Worm (Caenorhabditis elegans) whole organism, late embryonic: Measurements from ENCODE around the gene cul-5.

Experiments
- C08G9.2 ChIP-seq: sonication (generic microtip); optimal IDR thresholded peaks from 2 replicates; lab custom pipeline; 2016; ENCODE audit warnings: mild to moderate bottlenecking, missing genetic modification characterization, moderate library complexity, missing compliant biosample characterization
- C38D4.7 ChIP-seq: fragments of 200-800 bp; sonication (Bioruptor generic); optimal IDR thresholded peaks from 2 replicates; lab custom pipeline; 2018; ENCODE audit warnings: mild to moderate bottlenecking, missing genetic modification characterization, moderate library complexity, missing compliant biosample characterization
- K09A11.1 ChIP-seq: sonication (generic microtip); optimal IDR thresholded peaks from 2 replicates; lab custom pipeline; 2017; ENCODE audit warnings: antibody characterized with exemption, mild to moderate bottlenecking, missing genetic modification characterization, missing compliant biosample characterization; ENCODE audit not compliant: insufficient read depth
- T23F11.4 ChIP-seq: fragments of 200-800 bp; sonication (Bioruptor generic); optimal IDR thresholded peaks from 2 replicates; lab custom pipeline; 2018; ENCODE audit warnings: mild to moderate bottlenecking, missing genetic modification characterization, missing compliant biosample characterization
- Y22D7AL.16 ChIP-seq: sonication (generic microtip); optimal IDR thresholded peaks from 2 replicates; lab custom pipeline; 2016; ENCODE audit warnings: missing genetic modification characterization, missing compliant biosample characterization
- ama-1 ChIP-seq: fragments of 150-350 bp; optimal IDR thresholded peaks from 2 replicates; lab custom pipeline; 2014
- ceh-19 ChIP-seq: fragments of 200-800 bp; sonication (Bioruptor generic); optimal IDR thresholded peaks from 2 replicates; lab custom pipeline; 2018; ENCODE audit warnings: mild to moderate bottlenecking, missing genetic modification characterization, missing compliant biosample characterization
- ceh-22 ChIP-seq: sonication (generic microtip); optimal IDR thresholded peaks from 2 replicates; lab custom pipeline; 2017; ENCODE audit warnings: missing biosample characterization, missing genetic modification characterization
- ceh-24 ChIP-seq: sonication (generic microtip); optimal IDR thresholded peaks from 2 replicates; lab custom pipeline; 2016; ENCODE audit warnings: mild to moderate bottlenecking, missing genetic modification characterization, missing compliant biosample characterization
- ceh-48 ChIP-seq: sonication (generic microtip); optimal IDR thresholded peaks from 2 replicates; lab custom pipeline; 2016; ENCODE audit warnings: missing genetic modification characterization, inconsistent platforms, missing compliant biosample characterization
- ceh-9 ChIP-seq: sonication (generic microtip); optimal IDR thresholded peaks from 2 replicates; lab custom pipeline; 2016; ENCODE audit warnings: mild to moderate bottlenecking, missing genetic modification characterization, inconsistent platforms, missing compliant biosample characterization
- che-1 ChIP-seq: sonication (generic microtip); optimal IDR thresholded peaks from 2 replicates; lab custom pipeline; 2016; ENCODE audit warnings: mild to moderate bottlenecking, missing genetic modification characterization, missing compliant biosample characterization
- dmd-4 ChIP-seq: sonication (generic microtip); optimal IDR thresholded peaks from 2 replicates; lab custom pipeline; 2016; ENCODE audit warnings: borderline replicate concordance, missing genetic modification characterization, missing compliant biosample characterization
- dve-1 ChIP-seq: sonication (generic microtip); optimal IDR thresholded peaks from 2 replicates; lab custom pipeline; 2017; ENCODE audit warnings: antibody characterized with exemption, mild to moderate bottlenecking, missing genetic modification characterization, missing compliant biosample characterization
- elt-2 ChIP-seq: sonication (generic microtip); optimal IDR thresholded peaks from 2 replicates; lab custom pipeline; 2016; ENCODE audit warnings: missing genetic modification reagents, missing genetic modification characterization, missing compliant biosample characterization
- elt-4 ChIP-seq: sonication (generic microtip); optimal IDR thresholded peaks from 2 replicates; lab custom pipeline; 2016; ENCODE audit warnings: missing genetic modification characterization, missing compliant biosample characterization
- eyg-1 ChIP-seq: sonication (generic microtip); optimal IDR thresholded peaks from 2 replicates; lab custom pipeline; 2016; ENCODE audit warnings: missing genotype, missing genetic modification characterization, missing compliant biosample characterization
- fax-1 ChIP-seq: sonication (generic microtip); optimal IDR thresholded peaks from 2 replicates; lab custom pipeline; 2016; ENCODE audit warnings: missing genotype, missing genetic modification characterization, missing compliant biosample characterization
- fkh-10 ChIP-seq: fragments of 150-350 bp; optimal IDR thresholded peaks from 2 replicates; lab custom pipeline; 2014; ENCODE audit warnings: missing biosample characterization, missing genetic modification reagents, missing genetic modification characterization
- hlh-13 ChIP-seq: fragments of 200-800 bp; sonication (Bioruptor generic); optimal IDR thresholded peaks from 2 replicates; lab custom pipeline; 2018; ENCODE audit warnings: mild to moderate bottlenecking, missing genetic modification characterization, missing compliant biosample characterization
- hlh-15 ChIP-seq: sonication (generic microtip); optimal IDR thresholded peaks from 2 replicates; lab custom pipeline; 2016; ENCODE audit warnings: missing genetic modification characterization, missing compliant biosample characterization
- hlh-30 ChIP-seq: sonication (generic microtip); optimal IDR thresholded peaks from 2 replicates; lab custom pipeline; 2017; ENCODE audit warnings: antibody characterized with exemption, missing genetic modification characterization, missing compliant biosample characterization; ENCODE audit not compliant: insufficient read depth
- hlh-6 ChIP-seq: sonication (generic microtip); optimal IDR thresholded peaks from 2 replicates; lab custom pipeline; 2016; ENCODE audit warnings: missing genotype, missing genetic modification characterization, missing compliant biosample characterization
- hlh-8 ChIP-seq: sonication (generic microtip); optimal IDR thresholded peaks from 2 replicates; lab custom pipeline; 2016; ENCODE audit warnings: missing genotype, missing genetic modification characterization, missing compliant biosample characterization
- lin-11 ChIP-seq: fragments of 200-800 bp; sonication (Bioruptor generic); optimal IDR thresholded peaks from 2 replicates; lab custom pipeline; 2018; ENCODE audit warnings: mild to moderate bottlenecking, missing genetic modification characterization, missing compliant biosample characterization
- madf-2 ChIP-seq: sonication (generic microtip); optimal IDR thresholded peaks from 2 replicates; lab custom pipeline; 2017; ENCODE audit warnings: missing genetic modification characterization, missing compliant biosample characterization
- nfya-1 ChIP-seq: sonication (generic microtip); optimal IDR thresholded peaks from 2 replicates; lab custom pipeline; 2017; ENCODE audit warnings: missing genetic modification characterization, mild to moderate bottlenecking, missing compliant biosample characterization, antibody characterized with exemption, moderate library complexity
- npax-4 ChIP-seq: sonication (generic microtip); optimal IDR thresholded peaks from 2 replicates; lab custom pipeline; 2016; ENCODE audit warnings: missing genetic modification characterization, missing compliant biosample characterization
- pag-3 ChIP-seq: sonication (generic microtip); optimal IDR thresholded peaks from 2 replicates; lab custom pipeline; 2016; ENCODE audit warnings: missing compliant biosample characterization, missing genetic modification characterization, borderline replicate concordance
- pax-1 ChIP-seq: fragments of 150-350 bp; optimal IDR thresholded peaks from 2 replicates; lab custom pipeline; 2014; ENCODE audit warnings: missing biosample characterization, missing genetic modification characterization
- pha-4 ChIP-seq: fragments of 150-350 bp; optimal IDR thresholded peaks from 2 replicates; lab custom pipeline; 2018; ENCODE audit warnings: missing biosample characterization, missing genetic modification reagents, missing genetic modification characterization
- pqm-1 ChIP-seq: sonication (generic microtip); optimal IDR thresholded peaks from 2 replicates; lab custom pipeline; 2016; ENCODE audit warnings: missing genetic modification characterization, missing compliant biosample characterization
- pros-1 ChIP-seq: fragments of 150-350 bp; optimal IDR thresholded peaks from 2 replicates; lab custom pipeline; 2014; ENCODE audit warnings: missing biosample characterization, missing genetic modification reagents, missing genetic modification characterization
- rnt-1 ChIP-seq: sonication (generic microtip); optimal IDR thresholded peaks from 2 replicates; lab custom pipeline; 2016; ENCODE audit warnings: missing genetic modification characterization, missing compliant biosample characterization
- sdc-2 ChIP-seq: sonication (generic microtip); optimal IDR thresholded peaks from 2 replicates; lab custom pipeline; 2016; ENCODE audit warnings: missing genotype, missing genetic modification characterization, missing compliant biosample characterization
- sox-4 ChIP-seq: sonication (generic microtip); optimal IDR thresholded peaks from 2 replicates; lab custom pipeline; 2017; ENCODE audit warnings: mild to moderate bottlenecking, missing genetic modification characterization, inconsistent platforms, missing compliant biosample characterization
- tbx-7 ChIP-seq: sonication (generic microtip); optimal IDR thresholded peaks from 2 replicates; lab custom pipeline; 2016; ENCODE audit warnings: missing genotype, missing genetic modification characterization, missing compliant biosample characterization
- unc-3 ChIP-seq, 2 experiments: fragments of 200-800 bp in 1 of 2; sonication (Bioruptor generic) in 1 of 2; sonication (generic microtip) in 1 of 2; conservative IDR thresholded peaks in 1 of 2; optimal IDR thresholded peaks in 1 of 2; 2 replicates each; pipeline versions ENCODE4 v1.3.6 to Lab custom; 2016 to 2022; ENCODE audit warnings: missing compliant biosample characterization in 2 of 2, missing genetic modification characterization in 2 of 2, missing genetic modification reagents in 1 of 2
- unc-55 ChIP-seq: sonication (generic microtip); optimal IDR thresholded peaks from 2 replicates; lab custom pipeline; 2017; ENCODE audit warnings: missing biosample characterization, missing genetic modification reagents, missing genetic modification characterization
- unc-86 ChIP-seq: sonication (generic microtip); optimal IDR thresholded peaks from 2 replicates; lab custom pipeline; 2016; ENCODE audit warnings: missing genetic modification characterization, missing compliant biosample characterization

The cul-5 gene

DNA sequence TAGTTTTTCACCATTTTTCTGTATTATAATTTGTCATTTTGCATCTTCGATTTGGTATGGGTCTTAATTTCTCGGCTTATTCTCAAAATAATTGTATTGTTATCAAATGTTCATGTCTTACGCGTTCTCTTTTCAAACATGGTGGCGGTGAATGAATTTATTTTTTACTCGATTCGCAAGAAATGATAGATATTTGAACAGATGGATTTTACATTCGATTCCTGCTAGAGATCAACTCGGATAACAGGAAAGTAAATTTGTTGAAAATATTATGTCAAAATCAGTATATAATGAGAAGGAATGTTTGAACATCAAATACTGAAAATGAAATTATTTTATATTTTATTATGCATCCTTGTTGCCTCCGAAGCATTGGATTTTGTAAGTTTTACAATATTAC, 3.6 kb downstream of the cul-5 start, which contains the start of gene ZK856.4:
Gene ZK856.4, plus strand, starts transcription at position 301 of the 400 bp plus-strand sequence.
- no peak for TF ChIP-seq T23F11.4 (GFP tag; lab: Kevin White, UChicago)
- no peak for TF ChIP-seq ceh-19 (GFP tag; lab: Kevin White, UChicago)
- TF ChIP-seq pag-3 (tag; lab: Kevin White, UChicago): no peak
- no peak for TF ChIP-seq ceh-48 (tag; lab: Kevin White, UChicago)
- TF ChIP-seq C08G9.2 (tag; lab: Kevin White, UChicago): no peak
- TF ChIP-seq unc-86: no peak
- TF ChIP-seq hlh-13 (GFP tag; lab: Kevin White, UChicago): no peak
- TF ChIP-seq Y22D7AL.16 (tag; lab: Kevin White, UChicago): no peak
- TF ChIP-seq dmd-4 (tag; lab: Kevin White, UChicago): no peak
- TF ChIP-seq ama-1 (lab: Kevin White, UChicago): no peak
- TF ChIP-seq unc-55 (GFP tag; lab: Kevin White, UChicago): no peak
- no peak for TF ChIP-seq sox-4 (tag; lab: Kevin White, UChicago)
- no peak for TF ChIP-seq lin-11 (tag; lab: Kevin White, UChicago)
- no peak for TF ChIP-seq elt-4 (tag; lab: Kevin White, UChicago)
- TF ChIP-seq hlh-8: no peak
- no peak for TF ChIP-seq pros-1 (tag; lab: Kevin White, UChicago)
- TF ChIP-seq ceh-9 (tag; lab: Kevin White, UChicago): no peak
- no peak for TF ChIP-seq che-1 (tag; lab: Kevin White, UChicago)
- no peak for TF ChIP-seq nfya-1 (tag; lab: Kevin White, UChicago)

ce11 chrV:10183810-10184209, 4.5 kb downstream of the cul-5 start:
- TF ChIP-seq hlh-6 (no peak), pag-3 (tag; lab: Kevin White, UChicago) (no peak), pax-1 (no peak), unc-3 (GFP tag; conservative IDR thresholded peaks at IDR 0.05; lab: Robert Waterston, UW) (no peak), unc-3 (tag; optimal IDR thresholded peaks at IDR 0.05; lab: Kevin White, UChicago) (no peak), C38D4.7 (GFP tag; lab: Kevin White, UChicago) (no peak), elt-2 (tag; lab: Kevin White, UChicago) (no peak), dve-1 (tag; lab: Kevin White, UChicago) (no peak), hlh-15 (no peak), fkh-10 (GFP tag; lab: Kevin White, UChicago) (no peak), che-1 (tag; lab: Kevin White, UChicago) (no peak)

DNA sequence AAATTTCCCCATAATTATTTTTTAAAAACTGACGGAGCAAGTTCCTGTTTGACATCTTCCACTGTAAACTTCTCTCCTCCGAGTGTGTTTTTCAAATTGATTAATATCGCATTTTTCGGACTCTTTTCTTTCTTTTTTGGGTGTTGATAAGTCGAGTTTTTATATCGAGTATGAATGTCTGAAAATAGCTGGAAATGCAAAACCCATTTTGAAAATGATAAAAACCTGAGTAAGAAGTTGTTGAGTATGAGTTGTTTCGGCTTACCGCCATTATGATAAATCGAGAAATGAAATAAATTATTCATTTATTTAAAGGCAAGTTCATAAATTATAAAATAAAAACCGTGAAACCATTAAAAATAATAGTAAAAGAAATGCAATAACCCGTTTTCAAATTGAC, 6.4 kb downstream of the cul-5 start, which contains the start of gene ZK856.18:
Gene ZK856.18, minus strand, starts transcription at position 289 of the 400 bp plus-strand sequence.
- TF ChIP-seq npax-4 (tag; lab: Kevin White, UChicago) (no peak), unc-86 (no peak), K09A11.1 (tag; lab: Kevin White, UChicago) (no peak), pag-3 (tag; lab: Kevin White, UChicago) (no peak), dve-1 (tag; lab: Kevin White, UChicago) (no peak), sdc-2 (tag; lab: Kevin White, UChicago) (no peak), tbx-7 (tag; lab: Kevin White, UChicago) (no peak)

DNA sequence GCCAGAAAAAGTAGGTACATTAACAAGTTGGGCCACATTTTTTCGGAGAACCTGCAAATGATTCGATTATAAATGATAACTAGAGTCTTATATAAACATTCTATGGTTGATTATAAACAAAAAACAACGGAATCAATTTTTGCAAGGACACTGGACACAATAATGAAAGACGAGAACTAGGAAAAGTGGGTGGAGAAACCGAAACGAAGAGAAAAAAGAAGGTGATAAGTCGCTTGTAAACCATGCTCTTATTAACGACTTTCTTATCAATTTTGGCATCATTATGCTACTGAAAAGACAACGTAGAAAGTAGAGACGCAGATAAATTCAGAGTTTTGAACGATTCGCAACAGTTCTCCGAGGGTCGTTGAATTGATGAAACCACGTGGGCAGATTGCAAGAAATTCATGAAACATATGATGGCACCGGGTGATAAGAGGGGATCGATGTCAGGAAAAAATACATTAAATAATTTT, 10.8 kb downstream of the cul-5 start, which contains the start of gene ZK856.5:
Gene ZK856.5, minus strand, starts transcription at position 51 of the 476 bp plus-strand sequence.
- TF ChIP-seq elt-2 (tag; lab: Kevin White, UChicago) (peak; percentile 44), sox-4 (tag; lab: Kevin White, UChicago) (no peak)
- TF ChIP-seq, all 69 proteins: peak for 1

ce11 chrV:10191242-10191641, 11.9 kb downstream of the cul-5 start:
- TF ChIP-seq rnt-1 (tag; lab: Kevin White, UChicago): no peak
- no peak for TF ChIP-seq fax-1
- TF ChIP-seq dmd-4 (tag; lab: Kevin White, UChicago): no peak
- TF ChIP-seq ceh-22 (tag; lab: Kevin White, UChicago): no peak
- no peak for TF ChIP-seq madf-2 (tag; lab: Kevin White, UChicago)
- TF ChIP-seq ceh-24 (tag; lab: Kevin White, UChicago): no peak
- TF ChIP-seq hlh-13 (GFP tag; lab: Kevin White, UChicago): no peak
- TF ChIP-seq eyg-1 (tag; lab: Kevin White, UChicago): no peak
- TF ChIP-seq pag-3 (tag; lab: Kevin White, UChicago): no peak
- TF ChIP-seq hlh-30 (tag; lab: Kevin White, UChicago): no peak
- no peak for TF ChIP-seq pha-4 (tag; lab: Kevin White, UChicago)
- no peak for TF ChIP-seq pqm-1
